In the genomic region with DNA sequence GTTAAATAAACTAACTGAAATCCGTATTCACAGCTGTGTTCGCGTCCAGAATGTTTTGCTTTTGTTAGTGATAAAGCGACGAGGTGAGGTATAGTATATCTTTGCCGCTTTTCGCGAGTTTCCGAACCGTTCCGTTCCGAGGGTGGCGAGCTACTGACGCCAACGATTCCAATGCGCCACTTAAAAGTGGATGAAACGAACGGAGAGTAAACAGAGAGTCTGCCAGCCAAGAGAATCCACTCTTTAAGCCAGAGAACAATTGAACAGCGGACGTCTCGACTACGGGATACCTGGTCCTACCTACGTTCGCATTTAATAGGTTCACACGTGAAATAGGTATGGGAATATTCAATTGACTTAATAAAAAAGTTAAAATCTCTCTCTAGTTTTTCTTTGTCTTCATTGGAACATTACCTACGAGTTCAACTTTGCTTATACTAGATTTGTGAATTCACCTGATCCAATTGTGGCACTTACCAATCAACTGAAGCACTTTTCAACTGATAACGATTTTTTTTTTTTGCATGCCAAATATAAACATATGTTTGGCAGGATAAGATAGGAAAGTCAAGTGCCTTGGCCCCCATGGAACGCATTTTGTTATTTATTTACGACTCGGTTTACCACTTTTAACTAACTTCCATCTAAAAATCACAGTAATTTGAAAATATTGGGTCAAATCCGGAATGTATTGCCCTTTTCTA, we compare ENCODE assay signal across 2 fruit fly cellular contexts.
TF ChIP-seq lines count a peak whose summit lies in the region.

Gene CG13893, minus strand, starts transcription at position 162 of the 704 bp plus-strand sequence.

TF ChIP-seq in whole organism, embryonic, 481 proteins besides CTCF, POLR2A, EP300 and RAD21 (continued from another document and continues in another):
- TF ChIP-seq Hand (GFP tag; optimal IDR thresholded peaks at IDR 0.05; lab: Kevin White, UChicago) = peak; percentile 17
- TF ChIP-seq ewg (GFP tag; optimal IDR thresholded peaks at IDR 0.05; lab: Kevin White, UChicago) = no peak
- peak; percentile 0 for TF ChIP-seq CG12391 (tag; optimal IDR thresholded peaks at IDR 0.05; lab: Kevin White, UChicago)
- no peak for TF ChIP-seq CG14710 (tag; optimal IDR thresholded peaks at IDR 0.05; lab: Kevin White, UChicago)
- no peak for TF ChIP-seq Max (GFP tag; optimal IDR thresholded peaks at IDR 0.05; lab: Kevin White, UChicago)
- TF ChIP-seq CG17385 (GFP tag; optimal IDR thresholded peaks at IDR 0.05; lab: Kevin White, UChicago) = peak; percentile 52
- TF ChIP-seq ttk (GFP tag; IDR thresholded peaks at IDR 0.05; lab: Robert Waterston, UW) = peak; percentile 48; the same call in 1 of the 2 replicates
- peak; percentile 80 for TF ChIP-seq gro (GFP tag; optimal IDR thresholded peaks at IDR 0.05; lab: Kevin White, UChicago)
- no peak for TF ChIP-seq CG6689 (GFP tag; IDR thresholded peaks at IDR 0.05; lab: Robert Waterston, UW)
- TF ChIP-seq CG4730 (GFP tag; IDR thresholded peaks at IDR 0.05; lab: Robert Waterston, UW) = no peak
- TF ChIP-seq Doc3 (GFP tag; IDR thresholded peaks at IDR 0.05; lab: Robert Waterston, UW; ENCODE audit: partially characterized antibody) = no peak
- no peak for TF ChIP-seq CG11085 (GFP tag; IDR thresholded peaks at IDR 0.05; lab: Robert Waterston, UW)
- no peak for TF ChIP-seq salm (tag; optimal IDR thresholded peaks at IDR 0.05; lab: Kevin White, UChicago)
- no peak for TF ChIP-seq Hsf (GFP tag; optimal IDR thresholded peaks at IDR 0.05; lab: Kevin White, UChicago)
- no peak for TF ChIP-seq sc (optimal IDR thresholded peaks at IDR 0.05; lab: Kevin White, UChicago)
- TF ChIP-seq sc (GFP tag; optimal IDR thresholded peaks at IDR 0.05; lab: Kevin White, UChicago) = no peak
- TF ChIP-seq CG11560 (tag; IDR thresholded peaks at IDR 0.05; lab: Robert Waterston, UW) = no peak
- TF ChIP-seq crp (GFP tag; optimal IDR thresholded peaks at IDR 0.05; lab: Kevin White, UChicago) = peak in 1 of 2 experiments; percentile 0
- no peak for TF ChIP-seq shn (GFP tag; optimal IDR thresholded peaks at IDR 0.05; lab: Kevin White, UChicago)
- TF ChIP-seq mirr (GFP tag; optimal IDR thresholded peaks at IDR 0.05; lab: Kevin White, UChicago) = peak; percentile 68
- TF ChIP-seq Tbp (GFP tag; optimal IDR thresholded peaks at IDR 0.05; lab: Kevin White, UChicago) = no peak
- no peak for TF ChIP-seq psq (GFP tag; optimal IDR thresholded peaks at IDR 0.05; lab: Kevin White, UChicago)
- TF ChIP-seq Hr39 (optimal IDR thresholded peaks at IDR 0.05; lab: Kevin White, UChicago) = no peak
- peak; percentile 5 for TF ChIP-seq CG6683 (GFP tag; optimal IDR thresholded peaks at IDR 0.05; lab: Kevin White, UChicago)
- peak; percentile 73 for TF ChIP-seq NFAT (GFP tag; IDR thresholded peaks at IDR 0.05; lab: Robert Waterston, UW)
- peak; percentile 28 for TF ChIP-seq lilli (GFP tag; optimal IDR thresholded peaks at IDR 0.05; lab: Kevin White, UChicago)
- no peak for TF ChIP-seq dimm (GFP tag; IDR thresholded peaks at IDR 0.05; lab: Robert Waterston, UW)
- TF ChIP-seq ken (GFP tag; IDR thresholded peaks at IDR 0.05; lab: Robert Waterston, UW) = no peak
- 0 out of 3 replicates have a peak, but pooled peaks have one; percentile 12 for TF ChIP-seq CG6791 (GFP tag; IDR thresholded peaks at IDR 0.05; lab: Robert Waterston, UW; ENCODE audit: partially characterized antibody)
- TF ChIP-seq Nf-YC (tag; optimal IDR thresholded peaks at IDR 0.05; lab: Kevin White, UChicago) = peak; percentile 37
- peak; percentile 43 for TF ChIP-seq CG15514 (GFP tag; optimal IDR thresholded peaks at IDR 0.05; lab: Kevin White, UChicago)
- no peak for TF ChIP-seq CG8290 (GFP tag; optimal IDR thresholded peaks at IDR 0.05; lab: Kevin White, UChicago)
- no peak for TF ChIP-seq CG8290 (tag; optimal IDR thresholded peaks at IDR 0.05; lab: Kevin White, UChicago)
- TF ChIP-seq CG1529 (GFP tag; optimal IDR thresholded peaks at IDR 0.05; lab: Kevin White, UChicago) = no peak
- no peak for TF ChIP-seq CG2712 (tag; optimal IDR thresholded peaks at IDR 0.05; lab: Kevin White, UChicago)
- TF ChIP-seq CG14965 (GFP tag; optimal IDR thresholded peaks at IDR 0.05; lab: Kevin White, UChicago; ENCODE audit: borderline replicate concordance) = no peak
- no peak for TF ChIP-seq Aef1 (GFP tag; IDR thresholded peaks at IDR 0.05; lab: Robert Waterston, UW)
- no peak for TF ChIP-seq gt (GFP tag; IDR thresholded peaks at IDR 0.05; lab: Robert Waterston, UW)
- TF ChIP-seq ac (GFP tag; optimal IDR thresholded peaks at IDR 0.05; lab: Kevin White, UChicago) = no peak
- peak; percentile 10 for TF ChIP-seq CG4328 (GFP tag; optimal IDR thresholded peaks at IDR 0.05; lab: Kevin White, UChicago)
- no peak for TF ChIP-seq cato (GFP tag; optimal IDR thresholded peaks at IDR 0.05; lab: Kevin White, UChicago; ENCODE audit: borderline replicate concordance)
- no peak for TF ChIP-seq dati (GFP tag; IDR thresholded peaks at IDR 0.05; lab: Robert Waterston, UW)
- TF ChIP-seq inv (GFP tag; IDR thresholded peaks at IDR 0.05; lab: Robert Waterston, UW; ENCODE audit: partially characterized antibody) = no peak
- peak; percentile 4 for TF ChIP-seq CHES-1-like (GFP tag; optimal IDR thresholded peaks at IDR 0.05; lab: Kevin White, UChicago)
- peak; percentile 62 for TF ChIP-seq CG13894 (tag; optimal IDR thresholded peaks at IDR 0.05; lab: Kevin White, UChicago)
- no peak for TF ChIP-seq CG12155 (GFP tag; optimal IDR thresholded peaks at IDR 0.05; lab: Kevin White, UChicago)
- peak; percentile 24; the same call in 1 of the 3 replicates for TF ChIP-seq dysf (GFP tag; IDR thresholded peaks at IDR 0.05; lab: Robert Waterston, UW)
- TF ChIP-seq Chrac-16 (GFP tag; optimal IDR thresholded peaks at IDR 0.05; lab: Kevin White, UChicago) = no peak
- no peak for TF ChIP-seq CG5953 (GFP tag; IDR thresholded peaks at IDR 0.05; lab: Robert Waterston, UW)
- TF ChIP-seq ap (GFP tag; IDR thresholded peaks at IDR 0.05; lab: Robert Waterston, UW) = no peak
- no peak for TF ChIP-seq Mrtf (GFP tag; IDR thresholded peaks at IDR 0.05; lab: Robert Waterston, UW)
- TF ChIP-seq z (GFP tag; IDR thresholded peaks at IDR 0.05; lab: Robert Waterston, UW) = 0 out of 3 replicates have a peak, but pooled peaks have one; percentile 6
- TF ChIP-seq mld (GFP tag; IDR thresholded peaks at IDR 0.05; lab: Robert Waterston, UW; ENCODE audit: partially characterized antibody) = 0 out of 3 replicates have a peak, but pooled peaks have one; percentile 31
- no peak for TF ChIP-seq CG10321 (GFP tag; IDR thresholded peaks at IDR 0.05; lab: Robert Waterston, UW)
- no peak for TF ChIP-seq CG33557 (GFP tag; optimal IDR thresholded peaks at IDR 0.05; lab: Kevin White, UChicago)
- no peak for TF ChIP-seq Kr (GFP tag; optimal IDR thresholded peaks at IDR 0.05; lab: Kevin White, UChicago)
- peak; percentile 71 for TF ChIP-seq Fer1 (GFP tag; optimal IDR thresholded peaks at IDR 0.05; lab: Kevin White, UChicago)
- TF ChIP-seq NC2α (GFP tag; optimal IDR thresholded peaks at IDR 0.05; lab: Kevin White, UChicago) = no peak
- peak; percentile 70 for TF ChIP-seq Atf6 (GFP tag; IDR thresholded peaks at IDR 0.05; lab: Robert Waterston, UW)
- TF ChIP-seq CG8478 (optimal IDR thresholded peaks at IDR 0.05; lab: Kevin White, UChicago) = no peak
- TF ChIP-seq ham (GFP tag; IDR thresholded peaks at IDR 0.05; lab: Robert Waterston, UW) = no peak
- TF ChIP-seq CG7745 (tag; optimal IDR thresholded peaks at IDR 0.05; lab: Kevin White, UChicago) = no peak

TF ChIP-seq in whole organism, prepupa, 60 proteins besides CTCF, POLR2A, EP300 and RAD21 (continued from another document):
- TF ChIP-seq Eip93F (GFP tag; optimal IDR thresholded peaks at IDR 0.05; lab: Kevin White, UChicago) = no peak
- TF ChIP-seq CG8119 (GFP tag; IDR thresholded peaks at IDR 0.05; lab: Robert Waterston, UW) = peak; percentile 57
- TF ChIP-seq acj6 (GFP tag; optimal IDR thresholded peaks at IDR 0.05; lab: Kevin White, UChicago) = no peak
- no peak for TF ChIP-seq Eip75B (GFP tag; optimal IDR thresholded peaks at IDR 0.05; lab: Kevin White, UChicago)
- no peak for TF ChIP-seq CG11294 (GFP tag; IDR thresholded peaks at IDR 0.05; lab: Robert Waterston, UW)
- no peak for TF ChIP-seq fd85E (GFP tag; optimal IDR thresholded peaks at IDR 0.05; lab: Kevin White, UChicago)
- TF ChIP-seq CG6854 (GFP tag; optimal IDR thresholded peaks at IDR 0.05; lab: Kevin White, UChicago) = peak; percentile 37
- no peak for TF ChIP-seq Lpt (GFP tag; optimal IDR thresholded peaks at IDR 0.05; lab: Kevin White, UChicago)
- TF ChIP-seq CG6808 (GFP tag; optimal IDR thresholded peaks at IDR 0.05; lab: Kevin White, UChicago) = peak; percentile 16
- TF ChIP-seq CG10669 (GFP tag; optimal IDR thresholded peaks at IDR 0.05; lab: Kevin White, UChicago) = no peak
TF ChIP-seq in whole organism, prepupa: peak in this region for 18.
